Worm (Caenorhabditis elegans) whole organism, L4 larva: ENCODE results near the gene F45E1.5.
A peak's percentile ranks its signal among the peaks of the same experiment; 100 is the strongest.

Experiments used
- T26A8.4 ChIP-seq: fragments of 200-800 bp; sonication (Bioruptor generic); IDR thresholded peaks from 2 replicates; pipeline ENCODE4 v1.3.6; 2022; ENCODE audit warnings: missing genetic modification characterization, missing compliant biosample characterization
- Y48G9A.11 ChIP-seq: fragments of 200-800 bp; sonication (Bioruptor generic); IDR thresholded peaks from 2 replicates; pipeline ENCODE4 v1.3.6; 2022; ENCODE audit warnings: missing genetic modification reagents, missing genetic modification characterization, missing compliant biosample characterization
- aha-1 ChIP-seq: fragments of 150-350 bp; peaks from one replicate; lab custom pipeline; 2014; ENCODE audit warnings: missing biosample characterization, missing genetic modification characterization
- ceh-20 ChIP-seq: fragments of 200-800 bp; sonication (Bioruptor generic); IDR thresholded peaks from 2 replicates; pipeline ENCODE4 v1.3.6; 2022; ENCODE audit warnings: missing genetic modification reagents, missing genetic modification characterization, missing compliant biosample characterization
- ceh-62 ChIP-seq: sonication (generic microtip); optimal IDR thresholded peaks from 2 replicates; lab custom pipeline; 2017; ENCODE audit warnings: missing biosample characterization, missing genetic modification characterization
- ces-1 ChIP-seq: fragments of 150-350 bp; sonication (generic microtip); optimal IDR thresholded peaks from 4 replicates; lab custom pipeline; 2014; ENCODE audit warnings: missing biosample characterization, missing genetic modification reagents, missing genetic modification characterization
- ctbp-1 ChIP-seq: fragments of 200-800 bp; sonication (Bioruptor generic); IDR thresholded peaks from 2 replicates; pipeline ENCODE4 v1.3.6; 2022; ENCODE audit warnings: missing genetic modification reagents, missing genetic modification characterization, missing compliant biosample characterization
- daf-16 ChIP-seq, 3 experiments: sonication (generic microtip); optimal IDR thresholded peaks; 2 replicates each; lab custom pipeline; 2016 to 2017; ENCODE audit warnings: missing genetic modification characterization in 3 of 3, missing genetic modification reagents in 3 of 3, mild to moderate bottlenecking in 2 of 3, missing compliant biosample characterization in 2 of 3, missing biosample characterization in 1 of 3, moderate library complexity in 1 of 3
- daf-8 ChIP-seq: fragments of 200-800 bp; sonication (Bioruptor generic); IDR thresholded peaks from 2 replicates; pipeline ENCODE4 v1.3.6; 2022; ENCODE audit warnings: missing genetic modification characterization, missing compliant biosample characterization
- dmd-6 ChIP-seq: fragments of 200-800 bp; sonication (Bioruptor generic); IDR thresholded peaks from 2 replicates; pipeline ENCODE4 v1.3.6; 2022; ENCODE audit warnings: missing genetic modification reagents, missing genetic modification characterization, missing compliant biosample characterization
- dmd-9 ChIP-seq: fragments of 200-800 bp; sonication (Bioruptor generic); IDR thresholded peaks from 2 replicates; pipeline ENCODE4 v1.3.6; 2022; ENCODE audit warnings: missing genetic modification reagents, missing genetic modification characterization, missing compliant biosample characterization
- dpl-1 ChIP-seq: fragments of 150-350 bp; optimal IDR thresholded peaks from 2 replicates; lab custom pipeline; 2014; ENCODE audit warnings: missing biosample characterization, missing genetic modification reagents, missing genetic modification characterization
- dve-1 ChIP-seq: sonication (generic microtip); optimal IDR thresholded peaks from 2 replicates; lab custom pipeline; 2017; ENCODE audit warnings: antibody characterized with exemption, mild to moderate bottlenecking, missing genetic modification characterization, missing compliant biosample characterization; ENCODE audit not compliant: insufficient read depth
- fkh-10 ChIP-seq: fragments of 150-350 bp; optimal IDR thresholded peaks from 2 replicates; lab custom pipeline; 2014; ENCODE audit warnings: missing biosample characterization, missing genetic modification reagents, missing genetic modification characterization
- hif-1 ChIP-seq, 2 experiments: sonication (generic microtip); optimal IDR thresholded peaks; 2 replicates each; lab custom pipeline; 2016 to 2017; ENCODE audit warnings: missing compliant biosample characterization in 2 of 2, missing genetic modification characterization in 2 of 2, missing genetic modification reagents in 2 of 2, missing genotype in 2 of 2, mild to moderate bottlenecking in 1 of 2
- hlh-11 ChIP-seq: fragments of 200-800 bp; sonication (Bioruptor generic); optimal IDR thresholded peaks from 2 replicates; lab custom pipeline; 2018; ENCODE audit warnings: mild to moderate bottlenecking, missing genetic modification characterization, missing compliant biosample characterization
- hlh-30 ChIP-seq: sonication (generic microtip); optimal IDR thresholded peaks from 2 replicates; lab custom pipeline; 2017; ENCODE audit warnings: antibody characterized with exemption, mild to moderate bottlenecking, missing genetic modification characterization, missing compliant biosample characterization; ENCODE audit not compliant: insufficient read depth
- hmg-1.1 ChIP-seq: fragments of 200-800 bp; sonication (Bioruptor generic); IDR thresholded peaks from 2 replicates; pipeline ENCODE4 v1.3.6; 2022; ENCODE audit warnings: missing genetic modification reagents, missing genetic modification characterization, missing compliant biosample characterization
- lin-29 ChIP-seq: fragments of 200-800 bp; sonication (Bioruptor generic); IDR thresholded peaks from 2 replicates; pipeline ENCODE4 v1.3.6; 2022; ENCODE audit warnings: missing genetic modification reagents, missing genetic modification characterization, missing compliant biosample characterization
- lir-3 ChIP-seq: sonication (generic microtip); optimal IDR thresholded peaks from 2 replicates; lab custom pipeline; 2016; ENCODE audit warnings: mild to moderate bottlenecking, missing genetic modification characterization, missing compliant biosample characterization
- lsy-2 ChIP-seq, 2 experiments: fragments of 150-350 bp in 1 of 2; sonication (generic microtip) in 1 of 2; optimal IDR thresholded peaks; 2 replicates each; lab custom pipeline; 2014 to 2017; ENCODE audit warnings: missing biosample characterization in 2 of 2, missing genetic modification characterization in 2 of 2
- mdl-1 ChIP-seq, 2 experiments: fragments of 150-350 bp in 1 of 2; sonication (generic microtip) in 1 of 2; optimal IDR thresholded peaks; 2 replicates each; lab custom pipeline; 2014 to 2017; ENCODE audit warnings: missing biosample characterization in 2 of 2, missing genetic modification characterization in 2 of 2
- mdt-29 ChIP-seq: fragments of 200-800 bp; sonication (Bioruptor generic); IDR thresholded peaks from 2 replicates; pipeline ENCODE4 v1.3.6; 2022; ENCODE audit warnings: missing genetic modification reagents, missing genetic modification characterization, missing compliant biosample characterization
- mep-1 ChIP-seq: fragments of 150-350 bp; sonication (generic microtip); optimal IDR thresholded peaks from 3 replicates; lab custom pipeline; 2014; ENCODE audit warnings: missing biosample characterization, missing genetic modification characterization
- mxl-3 ChIP-seq: fragments of 200-800 bp; sonication (Bioruptor generic); optimal IDR thresholded peaks from 2 replicates; lab custom pipeline; 2018; ENCODE audit warnings: mild to moderate bottlenecking, missing genetic modification characterization, missing compliant biosample characterization
- nhr-11 ChIP-seq: fragments of 150-350 bp; optimal IDR thresholded peaks from 2 replicates; lab custom pipeline; 2014; ENCODE audit warnings: missing biosample characterization, missing genetic modification characterization
- nhr-28 ChIP-seq: fragments of 150-350 bp; optimal IDR thresholded peaks from 2 replicates; lab custom pipeline; 2014; ENCODE audit warnings: missing biosample characterization, missing genetic modification characterization
- nhr-48 ChIP-seq: sonication (generic microtip); optimal IDR thresholded peaks from 2 replicates; lab custom pipeline; 2016; ENCODE audit warnings: mild to moderate bottlenecking, missing genetic modification characterization, missing compliant biosample characterization
- nhr-77 ChIP-seq: fragments of 150-350 bp; optimal IDR thresholded peaks from 2 replicates; lab custom pipeline; 2014; ENCODE audit warnings: missing biosample characterization, missing genetic modification characterization
- php-3 ChIP-seq: fragments of 200-800 bp; sonication (Bioruptor generic); IDR thresholded peaks from 2 replicates; pipeline ENCODE4 v1.3.6; 2022; ENCODE audit warnings: missing genetic modification reagents, missing genetic modification characterization, missing compliant biosample characterization
- pqm-1 ChIP-seq: sonication (generic microtip); optimal IDR thresholded peaks from 2 replicates; lab custom pipeline; 2017; ENCODE audit warnings: missing biosample characterization, missing genetic modification characterization
- rbr-2 ChIP-seq: sonication (generic microtip); optimal IDR thresholded peaks from 2 replicates; lab custom pipeline; 2016; ENCODE audit warnings: missing genotype, missing genetic modification characterization, missing compliant biosample characterization
- skn-1 ChIP-seq: fragments of 150-350 bp; optimal IDR thresholded peaks from 2 replicates; lab custom pipeline; 2014; ENCODE audit warnings: missing biosample characterization, missing genetic modification characterization
- snpc-1.2 ChIP-seq: fragments of 200-800 bp; sonication (Bioruptor generic); IDR thresholded peaks from 2 replicates; pipeline ENCODE4 v1.3.6; 2022; ENCODE audit warnings: missing genetic modification reagents, missing genetic modification characterization, missing compliant biosample characterization
- unc-39 ChIP-seq: sonication (generic microtip); optimal IDR thresholded peaks from 2 replicates; lab custom pipeline; 2017; ENCODE audit warnings: missing biosample characterization, missing genetic modification characterization
- unc-62 ChIP-seq, 3 experiments: fragments of 150-350 bp in 1 of 3; sonication (generic microtip); optimal IDR thresholded peaks in 2 of 3; peaks in 1 of 3; 1 replicate in 1 of 3; 2 replicates in 2 of 3; lab custom pipeline; 2014 to 2017; ENCODE audit warnings: missing biosample characterization in 3 of 3, missing genetic modification characterization in 3 of 3, missing genetic modification reagents in 3 of 3, missing genotype in 1 of 3
- vab-7 ChIP-seq: fragments of 200-800 bp; sonication (Bioruptor generic); IDR thresholded peaks from 2 replicates; pipeline ENCODE4 v1.3.6; 2022; ENCODE audit warnings: missing genetic modification reagents, missing genetic modification characterization, missing compliant biosample characterization
- zip-11 ChIP-seq: fragments of 200-800 bp; sonication (Bioruptor generic); IDR thresholded peaks from 2 replicates; pipeline ENCODE4 v1.3.6; 2022; ENCODE audit warnings: missing genetic modification characterization, missing compliant biosample characterization
- ztf-7 ChIP-seq: fragments of 150-350 bp; optimal IDR thresholded peaks from 2 replicates; lab custom pipeline; 2014; ENCODE audit warnings: missing biosample characterization, missing genetic modification characterization

F45E1.5 gene

ce11 chrX:7951578-7951977 lies 24.9 kb upstream of the F45E1.5 start (continued):
- TF ChIP-seq zip-11 (no peak), mdt-29 (GFP tag; lab: Robert Waterston, UW) (peak; percentile 88), hmg-1.1 (GFP tag; lab: Robert Waterston, UW) (peak; percentile 90), hlh-11 (tag; lab: Kevin White, UChicago) (peak; percentile 98), unc-62 (GFP tag; optimal IDR thresholded peaks at IDR 0.05 in 1 of 2; lab: Kevin White, UChicago) (peak in 1 of 2 experiments; percentile 99), unc-62 (tag; optimal IDR thresholded peaks at IDR 0.05; lab: Kevin White, UChicago) (no peak), rbr-2 (peak; percentile 83), Y48G9A.11 (GFP tag; lab: Robert Waterston, UW) (no peak), dmd-6 (GFP tag; lab: Robert Waterston, UW) (peak; percentile 92), T26A8.4 (peak; percentile 64; the same call in 1 of the 2 replicates), daf-8 (GFP tag; lab: Robert Waterston, UW) (no peak), skn-1 (tag; lab: Kevin White, UChicago) (no peak), fkh-10 (GFP tag; lab: Kevin White, UChicago) (peak; percentile 49)
- TF ChIP-seq, all 104 proteins: peak for 40

ce11 chrX:7952226-7953062 lies 24.1 kb upstream of the F45E1.5 start:
- TF ChIP-seq hmg-1.1 (GFP tag; lab: Robert Waterston, UW): peak; percentile 9; the same call in 1 of the 2 replicates
- TF ChIP-seq ceh-62 (tag; lab: Kevin White, UChicago): no peak
- no peak for TF ChIP-seq lin-29
- 0 out of 2 replicates have a peak, but pooled peaks have one; percentile 40 for TF ChIP-seq T26A8.4
- no peak for TF ChIP-seq ceh-20
- TF ChIP-seq nhr-11 (tag; lab: Kevin White, UChicago): peak; percentile 42
- TF ChIP-seq php-3 (GFP tag; lab: Robert Waterston, UW): peak; percentile 59; the same call in 1 of the 2 replicates
- TF ChIP-seq dmd-6 (GFP tag; lab: Robert Waterston, UW): peak; percentile 80
- TF ChIP-seq lir-3 (tag; lab: Kevin White, UChicago): no peak
- TF ChIP-seq nhr-48 (tag; lab: Kevin White, UChicago): peak; percentile 55
- peak; percentile 56; the same call in 1 of the 2 replicates for TF ChIP-seq mdt-29 (GFP tag; lab: Robert Waterston, UW)
- TF ChIP-seq dmd-9: 0 out of 2 replicates have a peak, but pooled peaks have one; percentile 40
- peak; percentile 53 for TF ChIP-seq hlh-11 (tag; lab: Kevin White, UChicago)
- peak in 1 of 2 experiments; percentile 66 for TF ChIP-seq daf-16 (GFP tag; optimal IDR thresholded peaks at IDR 0.05; lab: Kevin White, UChicago)
- peak; percentile 96 for TF ChIP-seq daf-16 (tag; optimal IDR thresholded peaks at IDR 0.05; lab: Kevin White, UChicago)
- no peak for TF ChIP-seq ces-1 (GFP tag; lab: Kevin White, UChicago)
- peak; percentile 99 for TF ChIP-seq aha-1 (tag; lab: Kevin White, UChicago)
- TF ChIP-seq hif-1 (tag; optimal IDR thresholded peaks at IDR 0.05; lab: Kevin White, UChicago): peak in 1 of 2 experiments; percentile 89
- TF ChIP-seq mdl-1 (tag; optimal IDR thresholded peaks at IDR 0.05; lab: Kevin White, UChicago): peak in 1 of 2 experiments; percentile 15
- peak in 1 of 2 experiments; percentile 56 for TF ChIP-seq unc-62 (GFP tag; optimal IDR thresholded peaks at IDR 0.05 in 1 of 2; lab: Kevin White, UChicago)
- TF ChIP-seq unc-62 (tag; optimal IDR thresholded peaks at IDR 0.05; lab: Kevin White, UChicago): no peak
- TF ChIP-seq ztf-7 (tag; lab: Kevin White, UChicago): peak; percentile 98
- TF ChIP-seq pqm-1: peak; percentile 2
- TF ChIP-seq hlh-30 (tag; lab: Kevin White, UChicago): peak; percentile 78
- peak; percentile 47 for TF ChIP-seq nhr-28 (tag; lab: Kevin White, UChicago)
- no peak for TF ChIP-seq unc-39 (tag; lab: Kevin White, UChicago)
- TF ChIP-seq mxl-3 (GFP tag; lab: Kevin White, UChicago): peak; percentile 39
- peak; percentile 51 for TF ChIP-seq nhr-77 (tag; lab: Kevin White, UChicago)
- no peak for TF ChIP-seq ctbp-1 (GFP tag; lab: Robert Waterston, UW)
- peak; percentile 16 for TF ChIP-seq dpl-1
- TF ChIP-seq mep-1: peak; percentile 37
- no peak for TF ChIP-seq vab-7 (GFP tag; lab: Robert Waterston, UW)
- no peak for TF ChIP-seq snpc-1.2 (GFP tag; lab: Robert Waterston, UW)
- TF ChIP-seq dve-1 (tag; lab: Kevin White, UChicago): peak; percentile 75
- TF ChIP-seq lsy-2 (tag; optimal IDR thresholded peaks at IDR 0.05; lab: Kevin White, UChicago): peak in 1 of 2 experiments; percentile 54
